Fruit fly (Drosophila melanogaster): Measurements from ENCODE around the gene CG46310.

dm6 chr3R:23177457-23177856 is 3.8 kb downstream of the CG46310 start:
- TF ChIP-seq CG1621 (tag; optimal IDR thresholded peaks at IDR 0.05) = no peak
- no peak for TF ChIP-seq spab (GFP tag; optimal IDR thresholded peaks at IDR 0.05)
- no peak for TF ChIP-seq CG15336 (GFP tag; IDR thresholded peaks at IDR 0.05)
- TF ChIP-seq Smox (GFP tag; optimal IDR thresholded peaks at IDR 0.05) = no peak
- TF ChIP-seq CG32006 (GFP tag; optimal IDR thresholded peaks at IDR 0.05) = no peak
- no peak for TF ChIP-seq dsx (GFP tag; optimal IDR thresholded peaks at IDR 0.05; ENCODE audit: poor library complexity, severe bottlenecking)
- TF ChIP-seq Eip75B (GFP tag; optimal IDR thresholded peaks at IDR 0.05) = no peak
- no peak for TF ChIP-seq eg (GFP tag; IDR thresholded peaks at IDR 0.05)
- TF ChIP-seq OdsH (GFP tag; optimal IDR thresholded peaks at IDR 0.05) = no peak
- no peak for TF ChIP-seq lz (GFP tag; optimal IDR thresholded peaks at IDR 0.05)
- TF ChIP-seq fd59A (GFP tag; optimal IDR thresholded peaks at IDR 0.05) = no peak
- TF ChIP-seq Sox15 (GFP tag; optimal IDR thresholded peaks at IDR 0.05) = no peak
- TF ChIP-seq CG34406 (GFP tag; optimal IDR thresholded peaks at IDR 0.05) = no peak
